Fruit fly (Drosophila melanogaster): Measurements from ENCODE around the gene CG45012.

The CG45012 gene

dm6 chr2L:11808327-11808701 lies 26.1 kb upstream of the CG45012 start:
- TF ChIP-seq fd96Ca (GFP tag; IDR thresholded peaks at IDR 0.05) (no peak), CG34367 (tag; optimal IDR thresholded peaks at IDR 0.05) (no peak), Snoo (tag; optimal IDR thresholded peaks at IDR 0.05) (no peak), Pif1B (GFP tag; optimal IDR thresholded peaks at IDR 0.05) (no peak), CG17806 (tag; optimal IDR thresholded peaks at IDR 0.05) (no peak), D1 (tag; optimal IDR thresholded peaks at IDR 0.05) (no peak), CG8159 (tag; optimal IDR thresholded peaks at IDR 0.05) (no peak), CG14655 (GFP tag; optimal IDR thresholded peaks at IDR 0.05) (no peak), CG4496 (GFP tag; IDR thresholded peaks at IDR 0.05) (no peak), CG15710 (tag; optimal IDR thresholded peaks at IDR 0.05) (no peak), CG12605 (GFP tag; IDR thresholded peaks at IDR 0.05) (no peak), CG32121 (GFP tag; IDR thresholded peaks at IDR 0.05) (no peak), CG10348 (GFP tag; IDR thresholded peaks at IDR 0.05) (no peak), rn (GFP tag; IDR thresholded peaks at IDR 0.05) (no peak), EcR (GFP tag; optimal IDR thresholded peaks at IDR 0.05) (no peak), CG9948 (tag; optimal IDR thresholded peaks at IDR 0.05) (no peak), CG13204 (GFP tag; optimal IDR thresholded peaks at IDR 0.05) (no peak)

- peak; percentile 19; the same call in 1 of the 2 replicates for TF ChIP-seq Ets98B (GFP tag; IDR thresholded peaks at IDR 0.05)
- TF ChIP-seq Pif1A (GFP tag; optimal IDR thresholded peaks at IDR 0.05) = no peak
- TF ChIP-seq fd96Ca (GFP tag; IDR thresholded peaks at IDR 0.05) = peak; percentile 64; the same call in 1 of the 3 replicates
- TF ChIP-seq CG12605 (GFP tag; IDR thresholded peaks at IDR 0.05) = peak; percentile 54
- peak; percentile 9 for TF ChIP-seq EcR (GFP tag; optimal IDR thresholded peaks at IDR 0.05)
- no peak for TF ChIP-seq CG34367 (tag; optimal IDR thresholded peaks at IDR 0.05)
- TF ChIP-seq CG9948 (tag; optimal IDR thresholded peaks at IDR 0.05) = no peak
- TF ChIP-seq CG15710 (tag; optimal IDR thresholded peaks at IDR 0.05) = no peak
- TF ChIP-seq CG10348 (GFP tag; IDR thresholded peaks at IDR 0.05) = no peak
- TF ChIP-seq CG13204 (GFP tag; optimal IDR thresholded peaks at IDR 0.05) = peak; percentile 84
- TF ChIP-seq CG4496 (GFP tag; IDR thresholded peaks at IDR 0.05) = peak; percentile 48; the same call in 1 of the 3 replicates
- peak; percentile 34; the same call in 1 of the 2 replicates for TF ChIP-seq CG32121 (GFP tag; IDR thresholded peaks at IDR 0.05)
- peak; percentile 39 for TF ChIP-seq D1 (tag; optimal IDR thresholded peaks at IDR 0.05)
Observed at dm6 chr2L:11808702-11809583, 25.5 kb upstream of the CG45012 start, which contains the start of gene crol. Gene crol (minus strand): TSS chr2L:11809438.

dm6 chr2L:11809823-11810222 lies 24.6 kb upstream of the CG45012 start:
- no peak for TF ChIP-seq CG8159 (tag; optimal IDR thresholded peaks at IDR 0.05)
- TF ChIP-seq Pif1A (GFP tag; optimal IDR thresholded peaks at IDR 0.05) = no peak
- TF ChIP-seq rn (GFP tag; IDR thresholded peaks at IDR 0.05) = no peak
- TF ChIP-seq CG14655 (GFP tag; optimal IDR thresholded peaks at IDR 0.05) = no peak
- no peak for TF ChIP-seq CG8301 (tag; optimal IDR thresholded peaks at IDR 0.05)
- TF ChIP-seq CG9948 (tag; optimal IDR thresholded peaks at IDR 0.05) = no peak
- TF ChIP-seq EcR (GFP tag; optimal IDR thresholded peaks at IDR 0.05) = no peak
- no peak for TF ChIP-seq Pif1B (GFP tag; optimal IDR thresholded peaks at IDR 0.05)
- TF ChIP-seq CG10348 (GFP tag; IDR thresholded peaks at IDR 0.05) = no peak
- no peak for TF ChIP-seq CG34367 (tag; optimal IDR thresholded peaks at IDR 0.05)
- TF ChIP-seq D1 (tag; optimal IDR thresholded peaks at IDR 0.05) = no peak

- TF ChIP-seq CG15710 (tag; optimal IDR thresholded peaks at IDR 0.05) (no peak), D1 (tag; optimal IDR thresholded peaks at IDR 0.05) (no peak), CG32121 (GFP tag; IDR thresholded peaks at IDR 0.05) (0 out of 2 replicates have a peak, but pooled peaks have one; percentile 13), Pif1B (GFP tag; optimal IDR thresholded peaks at IDR 0.05) (no peak), CG8301 (tag; optimal IDR thresholded peaks at IDR 0.05) (peak; percentile 18), CG14655 (GFP tag; optimal IDR thresholded peaks at IDR 0.05) (peak; percentile 26)
Observed at dm6 chr2L:11812781-11813664, 21.4 kb upstream of the CG45012 start.

dm6 chr2L:11813665-11814087 lies 20.7 kb upstream of the CG45012 start, which contains the start of gene CycY:
Gene CycY (minus strand): TSS chr2L:11813780.
- no peak for TF ChIP-seq CG15710 (tag; optimal IDR thresholded peaks at IDR 0.05)
- peak; percentile 1 for TF ChIP-seq CG8159 (tag; optimal IDR thresholded peaks at IDR 0.05)

- TF ChIP-seq CG14655 (GFP tag; optimal IDR thresholded peaks at IDR 0.05) (peak; percentile 61), D1 (tag; optimal IDR thresholded peaks at IDR 0.05) (no peak), CG17806 (tag; optimal IDR thresholded peaks at IDR 0.05) (peak; percentile 23), CG12605 (GFP tag; IDR thresholded peaks at IDR 0.05) (peak; percentile 62), rn (GFP tag; IDR thresholded peaks at IDR 0.05) (peak; percentile 40; the same call in 1 of the 2 replicates), CG15710 (tag; optimal IDR thresholded peaks at IDR 0.05) (peak; percentile 30), CG8159 (tag; optimal IDR thresholded peaks at IDR 0.05) (peak; percentile 30), Ets98B (GFP tag; IDR thresholded peaks at IDR 0.05) (peak; percentile 43), CG32121 (GFP tag; IDR thresholded peaks at IDR 0.05) (peak; percentile 51), CG4496 (GFP tag; IDR thresholded peaks at IDR 0.05) (peak; percentile 88), CG9948 (tag; optimal IDR thresholded peaks at IDR 0.05) (no peak), Pif1B (GFP tag; optimal IDR thresholded peaks at IDR 0.05) (peak; percentile 19), Snoo (tag; optimal IDR thresholded peaks at IDR 0.05) (no peak), CG34367 (tag; optimal IDR thresholded peaks at IDR 0.05) (peak; percentile 54), Pif1A (GFP tag; optimal IDR thresholded peaks at IDR 0.05) (peak; percentile 72), fd96Ca (GFP tag; IDR thresholded peaks at IDR 0.05) (peak; percentile 58; the same call in 2 of the 3 replicates), gl (tag; optimal IDR thresholded peaks at IDR 0.05) (peak; percentile 48), EcR (GFP tag; optimal IDR thresholded peaks at IDR 0.05) (no peak), CG13204 (GFP tag; optimal IDR thresholded peaks at IDR 0.05) (no peak), CG10348 (GFP tag; IDR thresholded peaks at IDR 0.05) (no peak), CG8301 (tag; optimal IDR thresholded peaks at IDR 0.05) (peak; percentile 43)
Observed at dm6 chr2L:11816376-11816775, 18.0 kb upstream of the CG45012 start.
